Worm (Caenorhabditis elegans) whole organism, L1 larva: ENCODE data around the gene rpl-26.

Experiments
- C16A3.4 ChIP-seq: fragments of 150-350 bp; optimal IDR thresholded peaks from 2 replicates; lab custom pipeline; 2014; ENCODE audit warnings: missing biosample characterization, missing genetic modification characterization
- C34B4.2 ChIP-seq: sonication (generic microtip); optimal IDR thresholded peaks from 2 replicates; lab custom pipeline; 2017; ENCODE audit warnings: mild to moderate bottlenecking, missing genetic modification characterization, missing compliant biosample characterization
- Y116A8C.19 ChIP-seq: sonication (generic microtip); optimal IDR thresholded peaks from 2 replicates; lab custom pipeline; 2016; ENCODE audit warnings: missing compliant biosample characterization, missing genetic modification characterization, borderline replicate concordance
- ceh-63 ChIP-seq: fragments of 200-800 bp; sonication (Bioruptor generic); optimal IDR thresholded peaks from 2 replicates; lab custom pipeline; 2018; ENCODE audit warnings: mild to moderate bottlenecking, missing genetic modification characterization, missing compliant biosample characterization
- ceh-82 ChIP-seq, 3 experiments: fragments of 150-350 bp in 1 of 3; sonication (generic microtip) in 2 of 3; optimal IDR thresholded peaks; 2 replicates each; lab custom pipeline; 2014 to 2017; ENCODE audit warnings: missing biosample characterization in 3 of 3, missing genetic modification characterization in 3 of 3
- efl-1 ChIP-seq, 4 experiments: fragments of 150-350 bp; optimal IDR thresholded peaks in 3 of 4; peaks in 1 of 4; 1 replicate in 1 of 4; 2 replicates in 3 of 4; lab custom pipeline; 2014; ENCODE audit warnings: missing biosample characterization in 2 of 4, missing genetic modification characterization in 2 of 4, missing genetic modification reagents in 2 of 4
- elt-3 ChIP-seq, 6 experiments: fragments of 150-350 bp in 1 of 6; sonication (generic microtip); optimal IDR thresholded peaks; 2 replicates each; lab custom pipeline; 2017 to 2018; ENCODE audit warnings: missing biosample characterization in 6 of 6, missing genetic modification characterization in 6 of 6, inconsistent platforms in 1 of 6
- fkh-10 ChIP-seq: sonication (generic microtip); optimal IDR thresholded peaks from 2 replicates; lab custom pipeline; 2017; ENCODE audit warnings: missing biosample characterization, missing genetic modification reagents, missing genetic modification characterization
- grh-1 ChIP-seq: fragments of 200-800 bp; sonication (Bioruptor generic); IDR thresholded peaks from 2 replicates; pipeline ENCODE4 v1.3.6; 2022; ENCODE audit warnings: missing genetic modification reagents, missing genetic modification characterization, missing compliant biosample characterization
- hlh-17 ChIP-seq: fragments of 200-800 bp; sonication (Bioruptor generic); optimal IDR thresholded peaks from 2 replicates; lab custom pipeline; 2018; ENCODE audit warnings: missing genetic modification characterization, mild to moderate bottlenecking, missing compliant biosample characterization, moderate library complexity, borderline replicate concordance
- hlh-4 ChIP-seq: sonication (generic microtip); optimal IDR thresholded peaks from 2 replicates; lab custom pipeline; 2016; ENCODE audit warnings: mild to moderate bottlenecking, missing genetic modification characterization, missing compliant biosample characterization
- isw-1 ChIP-seq: fragments of 200-800 bp; sonication (Bioruptor generic); IDR thresholded peaks from 2 replicates; pipeline ENCODE4 v1.3.6; 2022; ENCODE audit warnings: missing genetic modification characterization, missing compliant biosample characterization
- mab-9 ChIP-seq: fragments of 200-800 bp; sonication (Bioruptor generic); IDR thresholded peaks from 2 replicates; pipeline ENCODE4 v1.3.6; 2022; ENCODE audit warnings: missing genetic modification reagents, missing genetic modification characterization, missing compliant biosample characterization
- mdl-1 ChIP-seq, 2 experiments: fragments of 150-350 bp; optimal IDR thresholded peaks; 2 replicates each; lab custom pipeline; 2014 to 2017; ENCODE audit warnings: missing biosample characterization in 2 of 2, missing genetic modification characterization in 2 of 2, inconsistent platforms in 1 of 2
- nhr-20 ChIP-seq: sonication (generic microtip); optimal IDR thresholded peaks from 2 replicates; lab custom pipeline; 2016; ENCODE audit warnings: mild to moderate bottlenecking, missing genetic modification characterization, missing compliant biosample characterization
- nhr-237 ChIP-seq: fragments of 150-350 bp; optimal IDR thresholded peaks from 2 replicates; lab custom pipeline; 2014; ENCODE audit warnings: missing biosample characterization, missing genetic modification characterization
- nhr-47 ChIP-seq: sonication (generic microtip); optimal IDR thresholded peaks from 2 replicates; lab custom pipeline; 2016; ENCODE audit warnings: mild to moderate bottlenecking, missing genetic modification characterization, moderate library complexity, missing compliant biosample characterization
- nhr-76 ChIP-seq: sonication (generic microtip); optimal IDR thresholded peaks from 2 replicates; lab custom pipeline; 2017; ENCODE audit warnings: missing biosample characterization, missing genetic modification characterization
- nhr-84 ChIP-seq: sonication (generic microtip); optimal IDR thresholded peaks from 2 replicates; lab custom pipeline; 2017; ENCODE audit warnings: missing biosample characterization, missing genetic modification characterization
- nhr-85 ChIP-seq: sonication (generic microtip); peaks from one replicate; lab custom pipeline; 2016; ENCODE audit warnings: missing genetic modification characterization, inconsistent platforms, missing compliant biosample characterization
- pqm-1 ChIP-seq: sonication (generic microtip); optimal IDR thresholded peaks from 3 replicates; lab custom pipeline; 2017; ENCODE audit warnings: missing biosample characterization, missing genetic modification characterization
- snu-23 ChIP-seq: sonication (generic microtip); optimal IDR thresholded peaks from 2 replicates; lab custom pipeline; 2016; ENCODE audit warnings: missing genetic modification characterization, missing compliant biosample characterization
- sox-4 ChIP-seq: sonication (generic microtip); optimal IDR thresholded peaks from 2 replicates; lab custom pipeline; 2016; ENCODE audit warnings: missing genetic modification characterization, missing compliant biosample characterization
- unc-30 ChIP-seq: sonication (generic microtip); optimal IDR thresholded peaks from 2 replicates; lab custom pipeline; 2017; ENCODE audit warnings: missing biosample characterization, missing genetic modification characterization
- ztf-11 ChIP-seq, 2 experiments: sonication (generic microtip); optimal IDR thresholded peaks; 2 replicates each; lab custom pipeline; 2016 to 2017; ENCODE audit warnings: missing genetic modification characterization in 2 of 2, missing biosample characterization in 1 of 2, missing compliant biosample characterization in 1 of 2

Gene rpl-26

DNA sequence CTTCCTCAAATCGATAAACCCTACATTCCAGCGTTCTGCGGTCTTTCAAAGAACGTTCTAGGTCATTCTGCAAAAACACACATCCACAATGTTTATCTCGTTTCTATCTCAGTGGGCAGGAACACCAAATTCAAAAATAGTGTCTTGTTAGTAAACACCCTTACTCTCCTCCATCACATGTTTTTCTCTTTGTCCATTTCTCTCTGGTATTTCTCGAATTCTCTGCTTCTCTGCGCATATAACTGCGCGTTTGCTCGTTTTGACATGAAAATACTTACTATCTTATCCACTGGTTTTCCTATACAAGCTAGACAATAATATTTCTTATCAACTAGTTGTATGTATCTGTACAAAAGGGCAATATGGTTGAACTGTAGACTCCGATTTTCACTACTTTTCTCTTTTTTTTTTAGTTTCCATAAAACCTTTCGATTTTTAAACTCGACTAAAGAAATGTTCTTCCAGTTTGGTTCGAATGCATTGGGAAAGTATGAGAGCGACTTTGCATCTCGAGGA, 48.1 kb downstream of the rpl-26 start, which contains the start of gene pyr-1 (continued):
- no peak for TF ChIP-seq unc-30
- TF ChIP-seq fkh-10 = no peak
- no peak for TF ChIP-seq mdl-1 (tag; optimal IDR thresholded peaks at IDR 0.05; lab: Kevin White, UChicago)
- TF ChIP-seq C16A3.4 (tag; lab: Kevin White, UChicago) = peak; percentile 52
- TF ChIP-seq ceh-82 (tag; optimal IDR thresholded peaks at IDR 0.05; lab: Kevin White, UChicago) = no peak
- no peak for TF ChIP-seq Y116A8C.19 (tag; lab: Kevin White, UChicago)
- no peak for TF ChIP-seq sox-4 (tag; lab: Kevin White, UChicago)
- no peak for TF ChIP-seq nhr-47 (tag; lab: Kevin White, UChicago)
- TF ChIP-seq isw-1 = no peak
- TF ChIP-seq ztf-11 (tag; optimal IDR thresholded peaks at IDR 0.05; lab: Kevin White, UChicago) = no peak
- TF ChIP-seq snu-23 (GFP tag; lab: Kevin White, UChicago) = no peak
- TF ChIP-seq ceh-63 (GFP tag; lab: Kevin White, UChicago) = no peak
- no peak for TF ChIP-seq nhr-84
- peak in 1 of 2 experiments; percentile 17 for TF ChIP-seq efl-1 (optimal IDR thresholded peaks at IDR 0.05; lab: Kevin White, UChicago)
- TF ChIP-seq efl-1 (GFP tag; optimal IDR thresholded peaks at IDR 0.05 in 1 of 2; lab: Kevin White, UChicago) = peak in 1 of 2 experiments; percentile 92
- TF ChIP-seq pqm-1 = no peak
- peak; percentile 58 for TF ChIP-seq nhr-20
- no peak for TF ChIP-seq C34B4.2 (tag; lab: Kevin White, UChicago)
- no peak for TF ChIP-seq hlh-4 (tag; lab: Kevin White, UChicago)
- TF ChIP-seq grh-1 = no peak
- no peak for TF ChIP-seq nhr-237 (tag; lab: Kevin White, UChicago)
- TF ChIP-seq nhr-85 (tag; lab: Kevin White, UChicago) = no peak
- no peak for TF ChIP-seq nhr-76 (tag; lab: Kevin White, UChicago)
- peak in 2 of 6 experiments; percentile 44 to 91 for TF ChIP-seq elt-3 (tag; optimal IDR thresholded peaks at IDR 0.05; lab: Kevin White, UChicago)
- no peak for TF ChIP-seq hlh-17 (GFP tag; lab: Kevin White, UChicago)
- TF ChIP-seq mab-9 (GFP tag; lab: Robert Waterston, UW) = no peak
- TF ChIP-seq, all 84 proteins: peak for 10
